Worm (Caenorhabditis elegans) whole organism, L4 larva: ENCODE measurements around the gene ags-3.

ENCODE experiments used
- lin-13 ChIP-seq: fragments of 150-350 bp; optimal IDR thresholded peaks from 2 replicates; lab custom pipeline; 2014; ENCODE audit warnings: missing biosample characterization, missing genetic modification reagents, missing genetic modification characterization
- lin-15B ChIP-seq: fragments of 150-350 bp; sonication (generic microtip); optimal IDR thresholded peaks from 3 replicates; lab custom pipeline; 2014; ENCODE audit warnings: missing biosample characterization, missing genetic modification characterization
- nhr-11 ChIP-seq: fragments of 150-350 bp; optimal IDR thresholded peaks from 2 replicates; lab custom pipeline; 2014; ENCODE audit warnings: missing biosample characterization, missing genetic modification characterization
- nhr-77 ChIP-seq: fragments of 150-350 bp; optimal IDR thresholded peaks from 2 replicates; lab custom pipeline; 2014; ENCODE audit warnings: missing biosample characterization, missing genetic modification characterization
- pqm-1 ChIP-seq: sonication (generic microtip); optimal IDR thresholded peaks from 2 replicates; lab custom pipeline; 2017; ENCODE audit warnings: missing biosample characterization, missing genetic modification characterization
- snpc-4 ChIP-seq: fragments of 150-350 bp; optimal IDR thresholded peaks from 2 replicates; lab custom pipeline; 2014; ENCODE audit warnings: missing biosample characterization, missing genetic modification characterization
- unc-62 ChIP-seq, 3 experiments: fragments of 150-350 bp in 1 of 3; sonication (generic microtip); optimal IDR thresholded peaks in 2 of 3; peaks in 1 of 3; 1 replicate in 1 of 3; 2 replicates in 2 of 3; lab custom pipeline; 2014 to 2017; ENCODE audit warnings: missing biosample characterization in 3 of 3, missing genetic modification characterization in 3 of 3, missing genetic modification reagents in 3 of 3, missing genotype in 1 of 3

DNA sequence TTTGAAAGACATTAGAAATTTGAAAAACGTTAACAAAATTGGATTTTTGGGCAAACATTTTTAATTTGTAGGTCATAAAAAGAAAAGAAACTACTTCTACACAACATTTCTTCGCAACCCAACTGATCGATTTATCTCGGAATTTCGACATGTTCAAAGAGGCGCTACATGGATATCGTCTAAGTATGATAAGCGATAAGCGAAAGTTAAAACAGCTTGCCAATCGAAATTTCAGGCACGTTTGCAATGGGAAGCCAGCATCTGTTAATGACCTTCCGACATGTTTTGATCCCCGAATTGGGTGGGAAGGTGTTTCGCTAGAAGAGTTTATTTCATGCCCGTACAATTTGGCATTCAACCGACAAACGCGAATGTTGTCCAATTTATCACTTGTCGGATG is 26.6 kb downstream of the ags-3 start:
- TF ChIP-seq nhr-11 (tag; lab: Kevin White, UChicago) (no peak), unc-62 (GFP tag; optimal IDR thresholded peaks at IDR 0.05 in 1 of 2; lab: Kevin White, UChicago) (peak in 1 of 2 experiments; percentile 32), unc-62 (tag; optimal IDR thresholded peaks at IDR 0.05; lab: Kevin White, UChicago) (no peak), lin-13 (GFP tag; lab: Kevin White, UChicago) (no peak), snpc-4 (tag; lab: Kevin White, UChicago) (no peak), lin-15B (tag; lab: Kevin White, UChicago) (no peak), pqm-1 (tag; lab: Kevin White, UChicago) (no peak), nhr-77 (tag; lab: Kevin White, UChicago) (no peak)
